Fruit fly (Drosophila melanogaster) whole organism, adult: ENCODE results near the gene mRpS18C.

Source experiments
- CG11617 ChIP-seq: fragments of 200-800 bp; sonication (Bioruptor generic); optimal IDR thresholded peaks from 2 replicates; lab custom pipeline; 2017; ENCODE audit warnings: mild to moderate bottlenecking, missing biosample characterization, missing genetic modification reagents, missing genetic modification characterization
- CG12768 ChIP-seq: fragments of 200-800 bp; sonication (Bioruptor generic); optimal IDR thresholded peaks from 2 replicates; lab custom pipeline; 2017; ENCODE audit warnings: missing biosample characterization, missing genetic modification characterization, mild to moderate bottlenecking, moderate library complexity, missing genetic modification reagents
- CG14711 ChIP-seq: fragments of 200-800 bp; sonication (Bioruptor generic); optimal IDR thresholded peaks from 2 replicates; lab custom pipeline; 2018; ENCODE audit warnings: missing biosample characterization, mild to moderate bottlenecking, missing genetic modification characterization, moderate library complexity
- CG1620 ChIP-seq: fragments of 200-800 bp; sonication (Bioruptor generic); optimal IDR thresholded peaks from 2 replicates; lab custom pipeline; 2016; ENCODE audit warnings: missing biosample characterization, missing genetic modification characterization
- CG33017 ChIP-seq: fragments of 200-800 bp; sonication (Bioruptor generic); optimal IDR thresholded peaks from 2 replicates; lab custom pipeline; 2018; ENCODE audit warnings: missing biosample characterization, mild to moderate bottlenecking, missing genetic modification characterization, moderate library complexity
- CG5204 ChIP-seq: fragments of 200-800 bp; sonication (Bioruptor generic); optimal IDR thresholded peaks from 2 replicates; lab custom pipeline; 2016; ENCODE audit warnings: missing biosample characterization, missing genetic modification characterization
- CG7045 ChIP-seq: fragments of 200-800 bp; sonication (Bioruptor generic); optimal IDR thresholded peaks from 2 replicates; lab custom pipeline; 2017; ENCODE audit warnings: missing biosample characterization, mild to moderate bottlenecking, missing genetic modification characterization
- CG7101 ChIP-seq: fragments of 200-800 bp; sonication (Bioruptor generic); optimal IDR thresholded peaks from 2 replicates; lab custom pipeline; 2018; ENCODE audit warnings: missing biosample characterization, mild to moderate bottlenecking, missing genetic modification characterization, moderate library complexity
- Clk ChIP-seq: fragments of 200-800 bp; sonication (Bioruptor generic); optimal IDR thresholded peaks from 2 replicates; lab custom pipeline; 2017; ENCODE audit warnings: missing biosample characterization, missing genetic modification characterization
- Crg-1 ChIP-seq: fragments of 200-800 bp; sonication (Bioruptor generic); optimal IDR thresholded peaks from 2 replicates; lab custom pipeline; 2016; ENCODE audit warnings: missing biosample characterization, missing genetic modification characterization
- Hr96 ChIP-seq: fragments of 200-800 bp; sonication (Bioruptor generic); optimal IDR thresholded peaks from 2 replicates; lab custom pipeline; 2016; ENCODE audit warnings: missing biosample characterization, missing genetic modification characterization
- Mnt ChIP-seq: fragments of 200-800 bp; sonication (Bioruptor generic); optimal IDR thresholded peaks from 2 replicates; lab custom pipeline; 2016; ENCODE audit warnings: missing biosample characterization, mild to moderate bottlenecking, missing genetic modification characterization
- bab1 ChIP-seq: fragments of 200-800 bp; sonication (Bioruptor generic); optimal IDR thresholded peaks from 3 replicates; lab custom pipeline; 2019; ENCODE audit warnings: missing biosample characterization, mild to moderate bottlenecking, missing genetic modification characterization, moderate library complexity
- cic ChIP-seq: fragments of 200-800 bp; sonication (Bioruptor generic); optimal IDR thresholded peaks from 2 replicates; lab custom pipeline; 2017; ENCODE audit warnings: missing biosample characterization, mild to moderate bottlenecking, missing genetic modification characterization, moderate library complexity
- cnc ChIP-seq, 2 experiments: fragments of >200 bp; optimal IDR thresholded peaks; 2 replicates each; lab custom pipeline; 2017
- kay ChIP-seq: fragments of 200-800 bp; sonication (Bioruptor generic); peaks from one replicate; lab custom pipeline; 2016; ENCODE audit warnings: missing biosample characterization, missing genetic modification characterization, borderline replicate concordance
- ovo ChIP-seq: fragments of 200-800 bp; sonication (Bioruptor generic); optimal IDR thresholded peaks from 2 replicates; lab custom pipeline; 2016; ENCODE audit warnings: missing biosample characterization, missing genetic modification characterization
- pad ChIP-seq: fragments of 200-800 bp; sonication (Bioruptor generic); optimal IDR thresholded peaks from 3 replicates; lab custom pipeline; 2017; ENCODE audit warnings: missing biosample characterization, missing genetic modification characterization, mild to moderate bottlenecking, moderate library complexity, missing genetic modification reagents
- tj ChIP-seq: fragments of 200-800 bp; sonication (Bioruptor generic); optimal IDR thresholded peaks from 3 replicates; lab custom pipeline; 2017; ENCODE audit warnings: missing biosample characterization, mild to moderate bottlenecking, missing genetic modification characterization, moderate library complexity
- toe ChIP-seq: fragments of 200-800 bp; sonication (Bioruptor generic); optimal IDR thresholded peaks from 2 replicates; lab custom pipeline; 2016; ENCODE audit warnings: missing biosample characterization, missing genetic modification characterization

Gene mRpS18C

dm6 chr3R:30459066-30459935 lies 35.5 kb downstream of the mRpS18C start, which contains the start of the genes CG2224 and CDase:
Gene CG2224, minus strand, starts transcription at chr3R:30459300.
Gene CDase, plus strand, starts transcription at chr3R:30459521.
- TF ChIP-seq kay (GFP tag; lab: Kevin White, UChicago) (peak; percentile 94), bab1 (GFP tag; lab: Kevin White, UChicago) (peak; percentile 69), Crg-1 (GFP tag; lab: Kevin White, UChicago) (no peak)

- TF ChIP-seq CG11617 (GFP tag; lab: Kevin White, UChicago) (no peak), ovo (GFP tag; lab: Kevin White, UChicago) (no peak), CG5204 (GFP tag; lab: Kevin White, UChicago) (no peak), toe (no peak), Crg-1 (GFP tag; lab: Kevin White, UChicago) (no peak), bab1 (GFP tag; lab: Kevin White, UChicago) (no peak), CG33017 (tag; lab: Kevin White, UChicago) (no peak)
Observed at dm6 chr3R:30460187-30460586, 36.4 kb downstream of the mRpS18C start.

dm6 chr3R:30461608-30462243 lies 38.0 kb downstream of the mRpS18C start:
- TF ChIP-seq cnc (optimal IDR thresholded peaks at IDR 0.05; lab: Kevin White, UChicago) (no peak), tj (GFP tag; lab: Kevin White, UChicago) (no peak), Clk (no peak), CG33017 (tag; lab: Kevin White, UChicago) (no peak), bab1 (GFP tag; lab: Kevin White, UChicago) (no peak), Hr96 (GFP tag; lab: Kevin White, UChicago) (no peak), kay (GFP tag; lab: Kevin White, UChicago) (no peak), ovo (GFP tag; lab: Kevin White, UChicago) (no peak), CG5204 (GFP tag; lab: Kevin White, UChicago) (no peak), toe (no peak), CG14711 (tag; lab: Kevin White, UChicago) (no peak), CG12768 (GFP tag; lab: Kevin White, UChicago) (no peak)

dm6 chr3R:30464244-30464643 lies 40.5 kb downstream of the mRpS18C start:
- TF ChIP-seq CG33017 (tag; lab: Kevin White, UChicago), result no peak
- no peak for TF ChIP-seq kay (GFP tag; lab: Kevin White, UChicago)
- no peak for TF ChIP-seq cnc (optimal IDR thresholded peaks at IDR 0.05; lab: Kevin White, UChicago)
- no peak for TF ChIP-seq CG7101
- TF ChIP-seq CG5204 (GFP tag; lab: Kevin White, UChicago), result no peak
- TF ChIP-seq toe, result no peak
- no peak for TF ChIP-seq CG14711 (tag; lab: Kevin White, UChicago)
- no peak for TF ChIP-seq ovo (GFP tag; lab: Kevin White, UChicago)
- TF ChIP-seq Crg-1 (GFP tag; lab: Kevin White, UChicago), result no peak
- TF ChIP-seq tj (GFP tag; lab: Kevin White, UChicago), result no peak
- no peak for TF ChIP-seq CG1620 (GFP tag; lab: Kevin White, UChicago)
- TF ChIP-seq Clk, result no peak
- TF ChIP-seq CG12768 (GFP tag; lab: Kevin White, UChicago), result no peak
- TF ChIP-seq Hr96 (GFP tag; lab: Kevin White, UChicago), result no peak
- TF ChIP-seq Mnt (GFP tag; lab: Kevin White, UChicago), result no peak

dm6 chr3R:30465775-30466494 lies 42.2 kb downstream of the mRpS18C start, which contains the start of gene PH4alphaEFB:
Gene PH4alphaEFB, plus strand, starts transcription at chr3R:30466050.
- TF ChIP-seq kay (GFP tag; lab: Kevin White, UChicago), result peak; percentile 74
- peak; percentile 11 for TF ChIP-seq Mnt (GFP tag; lab: Kevin White, UChicago)
- TF ChIP-seq cic (GFP tag; lab: Kevin White, UChicago), result no peak
- peak; percentile 7 for TF ChIP-seq CG11617 (GFP tag; lab: Kevin White, UChicago)
- TF ChIP-seq bab1 (GFP tag; lab: Kevin White, UChicago), result peak; percentile 18
- TF ChIP-seq CG7045 (GFP tag; lab: Kevin White, UChicago), result no peak
- no peak for TF ChIP-seq cnc (optimal IDR thresholded peaks at IDR 0.05; lab: Kevin White, UChicago)
- peak; percentile 30 for TF ChIP-seq tj (GFP tag; lab: Kevin White, UChicago)
- no peak for TF ChIP-seq CG33017 (tag; lab: Kevin White, UChicago)

dm6 chr3R:30466515-30466914 lies 42.7 kb downstream of the mRpS18C start:
- TF ChIP-seq CG12768 (GFP tag; lab: Kevin White, UChicago) (peak; percentile 54), bab1 (GFP tag; lab: Kevin White, UChicago) (no peak), Clk (no peak), kay (GFP tag; lab: Kevin White, UChicago) (no peak), CG33017 (tag; lab: Kevin White, UChicago) (no peak), CG5204 (GFP tag; lab: Kevin White, UChicago) (no peak), CG14711 (tag; lab: Kevin White, UChicago) (no peak), Mnt (GFP tag; lab: Kevin White, UChicago) (peak; percentile 14), toe (no peak), CG1620 (GFP tag; lab: Kevin White, UChicago) (no peak), ovo (GFP tag; lab: Kevin White, UChicago) (no peak), tj (GFP tag; lab: Kevin White, UChicago) (no peak), pad (GFP tag; lab: Kevin White, UChicago) (no peak), CG7045 (GFP tag; lab: Kevin White, UChicago) (no peak), CG7101 (no peak), cic (GFP tag; lab: Kevin White, UChicago) (peak; percentile 76)
